Fruit fly (Drosophila melanogaster): Measurements from ENCODE around the gene CG33641.
A peak's percentile ranks its signal among the peaks of the same experiment; 100 is the strongest.

CG33641 gene

dm6 chr2L:13528742-13529141, at the start of gene CG33641:
CG33641 (plus strand) TSS chr2L:13529042.
- TF ChIP-seq CG33017 (tag; optimal IDR thresholded peaks at IDR 0.05): no peak
- TF ChIP-seq cnc (optimal IDR thresholded peaks at IDR 0.05): no peak
- no peak for TF ChIP-seq pad (GFP tag; optimal IDR thresholded peaks at IDR 0.05)
- no peak for TF ChIP-seq ovo (GFP tag; optimal IDR thresholded peaks at IDR 0.05)
- TF ChIP-seq toe (GFP tag; optimal IDR thresholded peaks at IDR 0.05): no peak
- no peak for TF ChIP-seq CG5204 (GFP tag; optimal IDR thresholded peaks at IDR 0.05)
- no peak for TF ChIP-seq Crg-1 (GFP tag; optimal IDR thresholded peaks at IDR 0.05)
- TF ChIP-seq bab1 (GFP tag; optimal IDR thresholded peaks at IDR 0.05): no peak

- TF ChIP-seq CG14711 (tag; optimal IDR thresholded peaks at IDR 0.05) (no peak), Mnt (GFP tag; optimal IDR thresholded peaks at IDR 0.05) (no peak), Clk (GFP tag; optimal IDR thresholded peaks at IDR 0.05) (no peak)
These were observed 46.6 kb upstream of the CG33641 start for dm6 chr2L:13482258-13482657.

DNA sequence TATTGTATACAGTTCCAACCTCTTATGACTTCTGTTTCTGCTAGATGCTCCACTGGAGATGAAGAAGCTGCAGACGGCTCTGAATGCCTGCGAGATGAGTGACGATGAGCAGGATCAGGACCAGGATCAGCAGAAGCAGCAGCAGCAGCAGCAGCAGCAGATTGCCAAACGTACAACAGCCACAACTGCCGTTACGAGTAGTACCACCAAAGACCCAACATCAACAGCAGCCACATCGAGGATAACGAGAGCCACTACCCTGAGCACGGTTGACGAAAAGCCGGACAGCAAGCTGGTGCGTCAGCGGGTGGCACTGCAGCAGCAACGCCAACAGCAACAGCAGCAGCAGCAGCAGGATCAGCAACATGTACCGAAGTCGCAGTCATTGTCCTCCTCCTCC, 30.9 kb upstream of the CG33641 start:
- no peak for TF ChIP-seq toe (GFP tag; optimal IDR thresholded peaks at IDR 0.05)
- no peak for TF ChIP-seq kay (GFP tag; ENCODE audit: borderline replicate concordance)
- no peak for TF ChIP-seq CG5204 (GFP tag; optimal IDR thresholded peaks at IDR 0.05)
- no peak for TF ChIP-seq CG33017 (tag; optimal IDR thresholded peaks at IDR 0.05)
- no peak for TF ChIP-seq CG7045 (GFP tag; optimal IDR thresholded peaks at IDR 0.05)
- TF ChIP-seq cic (GFP tag; optimal IDR thresholded peaks at IDR 0.05): no peak
- TF ChIP-seq Mnt (GFP tag; optimal IDR thresholded peaks at IDR 0.05): no peak
- TF ChIP-seq CG7101 (tag; optimal IDR thresholded peaks at IDR 0.05): no peak

dm6 chr2L:13500416-13500815, 28.4 kb upstream of the CG33641 start:
- TF ChIP-seq CG1620 (GFP tag; optimal IDR thresholded peaks at IDR 0.05): no peak

DNA sequence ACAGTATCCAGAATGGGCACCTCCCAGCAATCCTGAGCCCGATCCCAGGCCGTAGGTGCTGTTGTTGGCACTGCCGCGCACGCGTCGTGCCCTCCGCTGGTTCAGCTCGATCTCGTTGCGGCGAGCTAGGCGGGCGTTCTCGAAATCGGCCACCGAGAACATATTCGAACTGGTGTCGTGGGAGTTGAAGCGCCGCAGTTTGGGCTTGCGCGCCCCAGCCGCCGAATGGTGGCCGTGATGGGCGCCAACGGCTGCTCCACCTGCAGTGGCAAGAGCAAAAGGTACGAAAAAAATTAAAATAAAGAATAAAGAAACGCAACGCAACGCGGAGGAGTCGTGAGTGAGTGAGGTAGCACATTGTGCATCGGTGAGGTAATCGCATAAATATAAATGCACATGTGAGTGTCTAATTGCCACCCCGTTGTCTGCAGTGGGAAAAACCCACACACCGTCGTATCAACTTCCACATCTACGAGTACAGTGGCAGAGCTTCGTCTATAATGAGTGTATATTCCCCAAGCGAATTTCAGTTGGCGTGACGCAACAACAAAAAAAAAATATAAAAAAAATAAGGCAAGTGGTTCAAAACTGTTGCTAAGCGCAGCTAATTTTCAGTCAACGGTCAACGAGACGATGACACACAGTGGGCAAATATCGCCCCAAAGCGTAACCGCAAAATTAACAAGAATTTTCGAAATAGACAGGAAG, 19.2 kb upstream of the CG33641 start:
- TF ChIP-seq bab1 (GFP tag; optimal IDR thresholded peaks at IDR 0.05) (peak; percentile 3), Hr96 (GFP tag; optimal IDR thresholded peaks at IDR 0.05) (no peak), tj (GFP tag; optimal IDR thresholded peaks at IDR 0.05) (peak; percentile 82)

DNA sequence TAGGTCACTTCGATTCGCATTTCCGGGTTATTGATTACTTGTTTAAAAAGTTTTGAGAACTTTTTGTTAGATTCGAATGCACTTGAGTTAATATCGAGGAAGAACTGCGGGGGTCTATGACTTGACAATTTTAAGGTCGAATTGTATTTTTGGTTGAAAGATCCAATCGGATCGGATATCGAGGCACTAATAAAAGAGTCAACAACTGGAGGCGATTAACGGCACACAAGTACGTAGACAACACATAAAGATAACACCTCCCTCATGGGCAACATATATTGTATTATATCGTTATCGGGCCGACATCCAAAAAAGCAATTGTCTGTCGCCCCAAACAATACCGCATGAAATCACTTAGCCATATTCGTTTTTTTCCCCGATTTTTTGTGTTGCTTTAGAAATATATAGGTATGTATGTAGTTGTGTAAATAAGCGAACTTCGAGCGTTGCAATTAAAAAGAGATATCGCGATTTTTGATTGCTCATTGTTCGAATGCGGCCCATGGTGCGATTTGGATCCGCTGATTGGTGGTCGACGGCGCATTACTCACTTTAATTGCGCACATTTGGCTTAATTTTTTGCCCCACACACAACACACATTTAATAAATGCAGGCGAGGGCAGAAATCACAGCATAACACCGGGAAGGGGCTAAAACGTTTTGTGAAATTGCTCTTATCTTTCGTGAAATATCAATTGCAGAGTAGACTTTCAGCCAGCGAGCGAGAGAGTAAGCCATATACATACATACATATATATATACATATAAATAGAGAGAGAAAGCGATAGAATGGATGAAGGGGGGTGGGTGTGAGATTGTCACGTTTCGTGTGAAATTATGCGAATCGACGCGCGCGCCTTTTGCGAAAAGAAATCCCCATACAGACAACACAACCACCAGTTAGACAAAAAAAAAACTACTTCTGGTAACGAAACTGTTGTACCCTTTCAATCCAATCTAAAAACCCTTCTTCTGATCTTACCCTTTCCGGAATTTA, 17.7 kb upstream of the CG33641 start:
- TF ChIP-seq pad (GFP tag; optimal IDR thresholded peaks at IDR 0.05) (no peak), CG7045 (GFP tag; optimal IDR thresholded peaks at IDR 0.05) (no peak), CG12768 (GFP tag; optimal IDR thresholded peaks at IDR 0.05) (peak; percentile 12), bab1 (GFP tag; optimal IDR thresholded peaks at IDR 0.05) (peak; percentile 46), Hr96 (GFP tag; optimal IDR thresholded peaks at IDR 0.05) (no peak), Crg-1 (GFP tag; optimal IDR thresholded peaks at IDR 0.05) (no peak), cic (GFP tag; optimal IDR thresholded peaks at IDR 0.05) (peak; percentile 41), CG5204 (GFP tag; optimal IDR thresholded peaks at IDR 0.05) (no peak), ovo (GFP tag; optimal IDR thresholded peaks at IDR 0.05) (no peak), CG7101 (tag; optimal IDR thresholded peaks at IDR 0.05) (no peak), toe (GFP tag; optimal IDR thresholded peaks at IDR 0.05) (no peak), kay (GFP tag; ENCODE audit: borderline replicate concordance) (peak; percentile 86), CG11617 (GFP tag; optimal IDR thresholded peaks at IDR 0.05) (no peak), cnc (optimal IDR thresholded peaks at IDR 0.05) (no peak), Mnt (GFP tag; optimal IDR thresholded peaks at IDR 0.05) (peak; percentile 15), CG1620 (GFP tag; optimal IDR thresholded peaks at IDR 0.05) (no peak), Clk (GFP tag; optimal IDR thresholded peaks at IDR 0.05) (no peak), CG33017 (tag; optimal IDR thresholded peaks at IDR 0.05) (no peak), CG14711 (tag; optimal IDR thresholded peaks at IDR 0.05) (no peak), tj (GFP tag; optimal IDR thresholded peaks at IDR 0.05) (peak; percentile 96)

dm6 chr2L:13512182-13513032, 16.4 kb upstream of the CG33641 start:
- TF ChIP-seq toe (GFP tag; optimal IDR thresholded peaks at IDR 0.05) (no peak), CG14711 (tag; optimal IDR thresholded peaks at IDR 0.05) (peak; percentile 57), pad (GFP tag; optimal IDR thresholded peaks at IDR 0.05) (peak; percentile 16), Crg-1 (GFP tag; optimal IDR thresholded peaks at IDR 0.05) (no peak), CG1620 (GFP tag; optimal IDR thresholded peaks at IDR 0.05) (no peak), cnc (optimal IDR thresholded peaks at IDR 0.05) (no peak), Mnt (GFP tag; optimal IDR thresholded peaks at IDR 0.05) (peak; percentile 4), CG11617 (GFP tag; optimal IDR thresholded peaks at IDR 0.05) (peak; percentile 41), CG5204 (GFP tag; optimal IDR thresholded peaks at IDR 0.05) (peak; percentile 22), tj (GFP tag; optimal IDR thresholded peaks at IDR 0.05) (no peak), CG7101 (tag; optimal IDR thresholded peaks at IDR 0.05) (peak; percentile 62), Hr96 (GFP tag; optimal IDR thresholded peaks at IDR 0.05) (peak; percentile 59), CG33017 (tag; optimal IDR thresholded peaks at IDR 0.05) (peak; percentile 71), kay (GFP tag; ENCODE audit: borderline replicate concordance) (peak; percentile 94), Clk (GFP tag; optimal IDR thresholded peaks at IDR 0.05) (no peak), bab1 (GFP tag; optimal IDR thresholded peaks at IDR 0.05) (peak; percentile 43), CG12768 (GFP tag; optimal IDR thresholded peaks at IDR 0.05) (peak; percentile 10), CG7045 (GFP tag; optimal IDR thresholded peaks at IDR 0.05) (peak; percentile 23), ovo (GFP tag; optimal IDR thresholded peaks at IDR 0.05) (peak; percentile 99), cic (GFP tag; optimal IDR thresholded peaks at IDR 0.05) (no peak)

Data from whole organism, adult.